Fruit fly (Drosophila melanogaster) whole organism, prepupa: ENCODE results near the gene Ttc30.

Experiments
- Blimp-1 ChIP-seq: fragments of 200-800 bp; sonication (Bioruptor generic); optimal IDR thresholded peaks from 3 replicates; lab custom pipeline; 2017; ENCODE audit warnings: missing biosample characterization, missing genetic modification characterization, mild to moderate bottlenecking, moderate library complexity, missing genetic modification reagents
- CG10631 ChIP-seq: fragments of 200-800 bp; sonication (Bioruptor generic); optimal IDR thresholded peaks from 2 replicates; lab custom pipeline; 2016; ENCODE audit warnings: missing biosample characterization, missing genetic modification characterization
- CG10669 ChIP-seq: fragments of 200-800 bp; sonication (Bioruptor generic); optimal IDR thresholded peaks from 3 replicates; lab custom pipeline; 2018; ENCODE audit warnings: missing biosample characterization, mild to moderate bottlenecking, missing genetic modification characterization, moderate library complexity
- CG11294 ChIP-seq: fragments of 200-800 bp; sonication (Bioruptor generic); IDR thresholded peaks from 2 replicates; pipeline ENCODE4 v1.3.6; 2022; ENCODE audit warnings: missing biosample characterization, missing genetic modification characterization
- CG11762 ChIP-seq: fragments of 200-800 bp; sonication (Bioruptor generic); optimal IDR thresholded peaks from 3 replicates; lab custom pipeline; 2016; ENCODE audit warnings: missing biosample characterization, missing genetic modification characterization; ENCODE audit not compliant: insufficient read depth
- CG15336 ChIP-seq: fragments of 200-800 bp; sonication (Bioruptor generic); IDR thresholded peaks from 2 replicates; pipeline ENCODE4 v1.3.6; 2022; ENCODE audit warnings: missing biosample characterization, missing genetic modification characterization
- CG1621 ChIP-seq: fragments of 200-800 bp; sonication (Bioruptor generic); optimal IDR thresholded peaks from 3 replicates; lab custom pipeline; 2018; ENCODE audit warnings: missing biosample characterization, mild to moderate bottlenecking, missing genetic modification characterization
- CG3032 ChIP-seq: fragments of 200-800 bp; optimal IDR thresholded peaks from 2 replicates; lab custom pipeline; 2019; ENCODE audit warnings: missing biosample characterization, mild to moderate bottlenecking, missing genetic modification characterization, moderate library complexity
- CG31627 ChIP-seq: fragments of 200-800 bp; sonication (Bioruptor generic); optimal IDR thresholded peaks from 3 replicates; lab custom pipeline; 2016; ENCODE audit warnings: missing biosample characterization, missing genetic modification characterization
- CG32006 ChIP-seq: fragments of 200-800 bp; sonication (Bioruptor generic); optimal IDR thresholded peaks from 3 replicates; lab custom pipeline; 2017; ENCODE audit warnings: missing biosample characterization, mild to moderate bottlenecking, missing genetic modification characterization
- CG3919 ChIP-seq: fragments of 200-800 bp; sonication (Bioruptor generic); optimal IDR thresholded peaks from 3 replicates; lab custom pipeline; 2016; ENCODE audit warnings: missing biosample characterization, missing genetic modification characterization
- CG4318 ChIP-seq: fragments of 200-800 bp; sonication (Bioruptor generic); optimal IDR thresholded peaks from 3 replicates; lab custom pipeline; 2017; ENCODE audit warnings: missing biosample characterization, mild to moderate bottlenecking, missing genetic modification characterization
- CG6163 ChIP-seq: fragments of 200-800 bp; sonication (Bioruptor generic); IDR thresholded peaks from 3 replicates; pipeline ENCODE4 v1.3.6; 2022; ENCODE audit warnings: missing biosample characterization, missing genetic modification characterization
- CG6808 ChIP-seq: fragments of 200-800 bp; sonication (Bioruptor generic); optimal IDR thresholded peaks from 3 replicates; lab custom pipeline; 2017; ENCODE audit warnings: missing biosample characterization, missing genetic modification characterization, mild to moderate bottlenecking, moderate library complexity, missing genetic modification reagents
- CG7368 ChIP-seq: fragments of 200-800 bp; sonication (Bioruptor generic); optimal IDR thresholded peaks from 3 replicates; lab custom pipeline; 2016; ENCODE audit warnings: missing biosample characterization, missing genetic modification characterization
- CG8119 ChIP-seq: fragments of 200-800 bp; sonication (Bioruptor generic); IDR thresholded peaks from 3 replicates; pipeline ENCODE4 v1.3.6; 2022; ENCODE audit warnings: missing biosample characterization, missing genetic modification characterization
- CG8319 ChIP-seq: fragments of 200-800 bp; sonication (Bioruptor generic); optimal IDR thresholded peaks from 3 replicates; lab custom pipeline; 2016; ENCODE audit warnings: missing biosample characterization, missing genetic modification characterization
- CG9139 ChIP-seq: fragments of 200-800 bp; sonication (Bioruptor generic); optimal IDR thresholded peaks from 3 replicates; lab custom pipeline; 2017; ENCODE audit warnings: missing biosample characterization, mild to moderate bottlenecking, missing genetic modification characterization
- Eip75B ChIP-seq: fragments of 200-800 bp; sonication (Bioruptor generic); optimal IDR thresholded peaks from 3 replicates; lab custom pipeline; 2016; ENCODE audit warnings: missing biosample characterization, missing genetic modification characterization
- Eip78C ChIP-seq: fragments of 200-800 bp; sonication (Bioruptor generic); peaks from one replicate; lab custom pipeline; 2016; ENCODE audit warnings: missing biosample characterization, missing genetic modification characterization
- Ets96B ChIP-seq: fragments of 200-800 bp; optimal IDR thresholded peaks from 2 replicates; lab custom pipeline; 2019; ENCODE audit warnings: missing biosample characterization, mild to moderate bottlenecking, missing genetic modification characterization, moderate library complexity
- Hr4 ChIP-seq: fragments of 200-800 bp; sonication (Bioruptor generic); optimal IDR thresholded peaks from 3 replicates; lab custom pipeline; 2016; ENCODE audit warnings: missing biosample characterization, missing genetic modification characterization
- Lpt ChIP-seq: fragments of 200-800 bp; sonication (Bioruptor generic); optimal IDR thresholded peaks from 3 replicates; lab custom pipeline; 2016; ENCODE audit warnings: missing biosample characterization, missing genetic modification characterization
- Met ChIP-seq: fragments of 200-800 bp; sonication (Bioruptor generic); optimal IDR thresholded peaks from 3 replicates; lab custom pipeline; 2016; ENCODE audit warnings: missing biosample characterization, missing genetic modification characterization
- OdsH ChIP-seq: fragments of 200-800 bp; sonication (Bioruptor generic); optimal IDR thresholded peaks from 3 replicates; lab custom pipeline; 2016; ENCODE audit warnings: missing biosample characterization, missing genetic modification characterization
- Sox102F ChIP-seq: fragments of 200-800 bp; sonication (Bioruptor generic); optimal IDR thresholded peaks from 2 replicates; lab custom pipeline; 2016; ENCODE audit warnings: missing biosample characterization, mild to moderate bottlenecking, missing genetic modification characterization
- Sox14 ChIP-seq: fragments of 200-800 bp; sonication (Bioruptor generic); optimal IDR thresholded peaks from 3 replicates; lab custom pipeline; 2016; ENCODE audit warnings: missing biosample characterization, missing genetic modification characterization
- Sox15 ChIP-seq: fragments of 200-800 bp; sonication (Bioruptor generic); optimal IDR thresholded peaks from 3 replicates; lab custom pipeline; 2016; ENCODE audit warnings: missing biosample characterization, missing genetic modification characterization
- acj6 ChIP-seq: fragments of 200-800 bp; sonication (Bioruptor generic); optimal IDR thresholded peaks from 3 replicates; lab custom pipeline; 2016; ENCODE audit warnings: missing biosample characterization, missing genetic modification characterization
- dsx ChIP-seq: fragments of 200-800 bp; optimal IDR thresholded peaks from 3 replicates; lab custom pipeline; 2019; ENCODE audit warnings: missing biosample characterization, mild to moderate bottlenecking, missing genetic modification characterization, moderate library complexity; ENCODE audit not compliant: poor library complexity, severe bottlenecking
- eg ChIP-seq: fragments of 200-800 bp; sonication (Bioruptor generic); IDR thresholded peaks from 3 replicates; pipeline ENCODE4 v1.3.6; 2022; ENCODE audit warnings: missing biosample characterization, missing genetic modification characterization
- esn ChIP-seq: fragments of 200-800 bp; sonication (Bioruptor generic); optimal IDR thresholded peaks from 2 replicates; lab custom pipeline; 2016; ENCODE audit warnings: missing biosample characterization, mild to moderate bottlenecking, missing genetic modification characterization, moderate library complexity
- fd59A ChIP-seq: fragments of 200-800 bp; sonication (Bioruptor generic); optimal IDR thresholded peaks from 2 replicates; lab custom pipeline; 2017; ENCODE audit warnings: missing biosample characterization, mild to moderate bottlenecking, missing genetic modification characterization, missing genetic modification reagents
- fd85E ChIP-seq: fragments of 200-800 bp; sonication (Bioruptor generic); optimal IDR thresholded peaks from 3 replicates; lab custom pipeline; 2016; ENCODE audit warnings: missing biosample characterization, missing genetic modification characterization
- fkh ChIP-seq: fragments of 200-800 bp; sonication (Bioruptor generic); optimal IDR thresholded peaks from 3 replicates; lab custom pipeline; 2017; ENCODE audit warnings: missing biosample characterization, mild to moderate bottlenecking, missing genetic modification characterization, moderate library complexity
- lz ChIP-seq: fragments of 200-800 bp; sonication (Bioruptor generic); optimal IDR thresholded peaks from 3 replicates; lab custom pipeline; 2016; ENCODE audit warnings: missing biosample characterization, missing genetic modification characterization
- net ChIP-seq: fragments of 200-800 bp; sonication (Bioruptor generic); optimal IDR thresholded peaks from 3 replicates; lab custom pipeline; 2016; ENCODE audit warnings: missing biosample characterization, missing genetic modification characterization
- pdm3 ChIP-seq: fragments of 200-800 bp; sonication (Bioruptor generic); optimal IDR thresholded peaks from 3 replicates; lab custom pipeline; 2016; ENCODE audit warnings: missing biosample characterization, missing genetic modification characterization
- svp ChIP-seq: fragments of 200-800 bp; sonication (Bioruptor generic); peaks from one replicate; lab custom pipeline; 2016; ENCODE audit warnings: missing biosample characterization, missing genetic modification characterization
- vri ChIP-seq: fragments of 200-800 bp; sonication (Bioruptor generic); optimal IDR thresholded peaks from 3 replicates; lab custom pipeline; 2016; ENCODE audit warnings: missing biosample characterization, mild to moderate bottlenecking, missing genetic modification characterization

The Ttc30 gene

dm6 chr2L:13073797-13074196 lies 32.8 kb upstream of the Ttc30 start (continued):
- TF ChIP-seq CG11294 (GFP tag; lab: Robert Waterston, UW) (no peak), CG10669 (GFP tag; lab: Kevin White, UChicago) (no peak), CG7368 (GFP tag; lab: Kevin White, UChicago) (no peak), CG9139 (GFP tag; lab: Kevin White, UChicago) (no peak), Blimp-1 (GFP tag; lab: Kevin White, UChicago) (no peak), Hr4 (peak; percentile 22), fd85E (GFP tag; lab: Kevin White, UChicago) (no peak), CG6808 (GFP tag; lab: Kevin White, UChicago) (no peak), CG8319 (GFP tag; lab: Kevin White, UChicago) (no peak), CG31627 (GFP tag; lab: Kevin White, UChicago) (peak; percentile 56), CG3919 (GFP tag; lab: Kevin White, UChicago) (peak; percentile 32), fd59A (no peak), CG10631 (GFP tag; lab: Kevin White, UChicago) (no peak), dsx (no peak), Lpt (GFP tag; lab: Kevin White, UChicago) (no peak), lz (GFP tag; lab: Kevin White, UChicago) (peak; percentile 19), Sox14 (GFP tag; lab: Kevin White, UChicago) (peak; percentile 39), Eip78C (GFP tag; lab: Kevin White, UChicago) (peak; percentile 66)

- peak; percentile 1 for TF ChIP-seq CG10631 (GFP tag; lab: Kevin White, UChicago)
- no peak for TF ChIP-seq CG1621
- TF ChIP-seq CG8119 (GFP tag; lab: Robert Waterston, UW): peak; percentile 42; the same call in 2 of the 3 replicates
- TF ChIP-seq CG4318: no peak
- peak; percentile 19 for TF ChIP-seq Sox14 (GFP tag; lab: Kevin White, UChicago)
- TF ChIP-seq CG6163 (GFP tag; lab: Robert Waterston, UW): peak; percentile 44; the same call in 1 of the 3 replicates
- peak; percentile 53; the same call in 2 of the 3 replicates for TF ChIP-seq eg (GFP tag; lab: Robert Waterston, UW)
These were observed 32.2 kb upstream of the Ttc30 start for dm6 chr2L:13074383-13074782.

dm6 chr2L:13079483-13079882 lies 27.1 kb upstream of the Ttc30 start:
- TF ChIP-seq svp (GFP tag; lab: Kevin White, UChicago): peak; percentile 58
- no peak for TF ChIP-seq Met (GFP tag; lab: Kevin White, UChicago)
- TF ChIP-seq vri (GFP tag; lab: Kevin White, UChicago): no peak
- no peak for TF ChIP-seq CG6808 (GFP tag; lab: Kevin White, UChicago)
- no peak for TF ChIP-seq acj6 (GFP tag; lab: Kevin White, UChicago)
- TF ChIP-seq, all 60 proteins: peak for 1

dm6 chr2L:13082177-13082576 lies 24.4 kb upstream of the Ttc30 start:
- TF ChIP-seq esn: peak; percentile 5
- TF ChIP-seq fkh (GFP tag; lab: Kevin White, UChicago): peak; percentile 75
- TF ChIP-seq CG11762 (GFP tag; lab: Kevin White, UChicago): no peak
- peak; percentile 49 for TF ChIP-seq vri (GFP tag; lab: Kevin White, UChicago)
- TF ChIP-seq svp (GFP tag; lab: Kevin White, UChicago): peak; percentile 32
- TF ChIP-seq Met (GFP tag; lab: Kevin White, UChicago): no peak

dm6 chr2L:13083423-13084079 lies 23.1 kb upstream of the Ttc30 start:
- TF ChIP-seq Eip78C (GFP tag; lab: Kevin White, UChicago) (peak; percentile 78), Sox102F (GFP tag; lab: Kevin White, UChicago) (no peak), fkh (GFP tag; lab: Kevin White, UChicago) (peak; percentile 57), CG7368 (GFP tag; lab: Kevin White, UChicago) (no peak), pdm3 (GFP tag; lab: Kevin White, UChicago) (peak; percentile 61), CG8119 (GFP tag; lab: Robert Waterston, UW) (peak; percentile 59; the same call in 2 of the 3 replicates), Sox14 (GFP tag; lab: Kevin White, UChicago) (peak; percentile 45), Eip75B (GFP tag; lab: Kevin White, UChicago) (peak; percentile 32), CG3032 (tag; lab: Kevin White, UChicago) (no peak), dsx (no peak), Sox15 (GFP tag; lab: Kevin White, UChicago) (no peak), fd59A (peak; percentile 6), acj6 (GFP tag; lab: Kevin White, UChicago) (peak; percentile 31), CG3919 (GFP tag; lab: Kevin White, UChicago) (peak; percentile 36), CG32006 (GFP tag; lab: Kevin White, UChicago) (peak; percentile 71), Blimp-1 (GFP tag; lab: Kevin White, UChicago) (no peak), eg (GFP tag; lab: Robert Waterston, UW) (peak; percentile 77), CG15336 (GFP tag; lab: Robert Waterston, UW) (peak; percentile 70), CG6163 (GFP tag; lab: Robert Waterston, UW) (peak; percentile 70), OdsH (GFP tag; lab: Kevin White, UChicago) (peak; percentile 60), net (GFP tag; lab: Kevin White, UChicago) (peak; percentile 41), Ets96B (tag; lab: Kevin White, UChicago) (peak; percentile 27)
